Fruit fly (Drosophila melanogaster) whole organism, embryonic: ENCODE data around the gene Cpsf5.

ENCODE experiments used
- CG10209 ChIP-seq: fragments of 200-800 bp; sonication (Bioruptor generic); optimal IDR thresholded peaks from 3 replicates; lab custom pipeline; 2017; ENCODE audit warnings: missing biosample characterization, mild to moderate bottlenecking, missing genetic modification characterization, missing genetic modification reagents
- CG10274 ChIP-seq: fragments of 200-800 bp; sonication (Bioruptor generic); optimal IDR thresholded peaks from 3 replicates; lab custom pipeline; 2017; ENCODE audit warnings: missing biosample characterization, mild to moderate bottlenecking, missing genetic modification characterization
- CG12659 ChIP-seq: fragments of 200-800 bp; sonication (Bioruptor generic); optimal IDR thresholded peaks from 3 replicates; lab custom pipeline; 2017; ENCODE audit warnings: mild to moderate bottlenecking, missing biosample characterization, missing genetic modification reagents, missing genetic modification characterization
- CG12744 ChIP-seq: fragments of 200-800 bp; sonication (Bioruptor generic); optimal IDR thresholded peaks from 2 replicates; lab custom pipeline; 2016; ENCODE audit warnings: missing biosample characterization, missing genetic modification characterization
- CG12769 ChIP-seq: fragments of 200-800 bp; sonication (Bioruptor generic); optimal IDR thresholded peaks from 2 replicates; lab custom pipeline; 2019; ENCODE audit warnings: missing biosample characterization, mild to moderate bottlenecking, missing genetic modification characterization, moderate library complexity
- CG12942 ChIP-seq: fragments of 200-800 bp; sonication (Bioruptor generic); optimal IDR thresholded peaks from 3 replicates; lab custom pipeline; 2016; ENCODE audit warnings: missing biosample characterization, missing genetic modification characterization
- CG15696 ChIP-seq: fragments of 200-800 bp; sonication (Bioruptor generic); optimal IDR thresholded peaks from 2 replicates; lab custom pipeline; 2019; ENCODE audit warnings: missing biosample characterization, mild to moderate bottlenecking, missing genetic modification characterization, moderate library complexity
- CG1602 ChIP-seq: fragments of 200-800 bp; sonication (Bioruptor generic); optimal IDR thresholded peaks from 3 replicates; lab custom pipeline; 2016; ENCODE audit warnings: missing biosample characterization, missing genetic modification characterization
- CG1603 ChIP-seq: fragments of 200-800 bp; sonication (Bioruptor generic); optimal IDR thresholded peaks from 2 replicates; lab custom pipeline; 2019; ENCODE audit warnings: missing biosample characterization, mild to moderate bottlenecking, missing genetic modification characterization, moderate library complexity
- CG1647 ChIP-seq: fragments of 200-800 bp; sonication (Bioruptor generic); optimal IDR thresholded peaks from 3 replicates; lab custom pipeline; 2016; ENCODE audit warnings: missing biosample characterization, missing genetic modification characterization
- CG16779 ChIP-seq: fragments of 200-800 bp; sonication (Bioruptor generic); IDR thresholded peaks from 2 replicates; pipeline ENCODE4 v1.3.6; 2022; ENCODE audit warnings: missing biosample characterization, missing genetic modification characterization
- CG17186 ChIP-seq: fragments of 200-800 bp; sonication (Bioruptor generic); optimal IDR thresholded peaks from 3 replicates; lab custom pipeline; 2017; ENCODE audit warnings: missing biosample characterization, missing genetic modification reagents, missing genetic modification characterization
- CG17359 ChIP-seq: fragments of 200-800 bp; sonication (Bioruptor generic); optimal IDR thresholded peaks from 3 replicates; lab custom pipeline; 2018; ENCODE audit warnings: missing biosample characterization, mild to moderate bottlenecking, missing genetic modification characterization, moderate library complexity
- CG17912 ChIP-seq: fragments of 200-800 bp; sonication (Bioruptor generic); optimal IDR thresholded peaks from 2 replicates; lab custom pipeline; 2018; ENCODE audit warnings: missing biosample characterization, mild to moderate bottlenecking, missing genetic modification characterization
- CG30431 ChIP-seq: fragments of 200-800 bp; sonication (Bioruptor generic); optimal IDR thresholded peaks from 2 replicates; lab custom pipeline; 2017; ENCODE audit warnings: missing biosample characterization, missing genetic modification characterization
- CG31441 ChIP-seq: fragments of 200-800 bp; sonication (Bioruptor generic); IDR thresholded peaks from 2 replicates; pipeline ENCODE4 v1.3.6; 2022; ENCODE audit warnings: missing biosample characterization, missing genetic modification characterization
- CG7271 ChIP-seq: fragments of 200-800 bp; sonication (Bioruptor generic); optimal IDR thresholded peaks from 2 replicates; lab custom pipeline; 2018; ENCODE audit warnings: missing biosample characterization, mild to moderate bottlenecking, missing genetic modification characterization, moderate library complexity
- CG8281 ChIP-seq: fragments of 200-800 bp; sonication (Bioruptor generic); optimal IDR thresholded peaks from 2 replicates; lab custom pipeline; 2018; ENCODE audit warnings: missing biosample characterization, mild to moderate bottlenecking, missing genetic modification characterization, moderate library complexity
- CG8944 ChIP-seq: fragments of 200-800 bp; sonication (Bioruptor generic); optimal IDR thresholded peaks from 3 replicates; lab custom pipeline; 2016; ENCODE audit warnings: missing biosample characterization, missing genetic modification characterization
- Dad ChIP-seq: fragments of 200-800 bp; sonication (Bioruptor generic); optimal IDR thresholded peaks from 3 replicates; lab custom pipeline; 2016; ENCODE audit warnings: missing biosample characterization, missing genetic modification characterization
- Dp ChIP-seq: fragments of 200-800 bp; sonication (Bioruptor generic); optimal IDR thresholded peaks from 2 replicates; lab custom pipeline; 2018; ENCODE audit warnings: missing biosample characterization, mild to moderate bottlenecking, missing genetic modification characterization, moderate library complexity
- HLH54F ChIP-seq: fragments of 200-800 bp; sonication (Bioruptor generic); optimal IDR thresholded peaks from 3 replicates; lab custom pipeline; 2016; ENCODE audit warnings: missing biosample characterization, missing genetic modification characterization
- HmgD ChIP-seq: fragments of 200-800 bp; sonication (Bioruptor generic); optimal IDR thresholded peaks from 3 replicates; lab custom pipeline; 2016; ENCODE audit warnings: missing biosample characterization, missing genetic modification characterization
- Hr78 ChIP-seq, 2 experiments: fragments of 200-800 bp in 1 of 2; fragments of >200 bp in 1 of 2; sonication (Bioruptor generic) in 1 of 2; optimal IDR thresholded peaks; 2 replicates each; lab custom pipeline; 2017 to 2019; ENCODE audit warnings: missing biosample characterization in 2 of 2, missing genetic modification characterization in 2 of 2, mild to moderate bottlenecking in 1 of 2, moderate library complexity in 1 of 2
- Max ChIP-seq: fragments of 200-800 bp; sonication (Bioruptor generic); optimal IDR thresholded peaks from 2 replicates; lab custom pipeline; 2016; ENCODE audit warnings: missing biosample characterization, mild to moderate bottlenecking, missing genetic modification characterization
- NC2β ChIP-seq: fragments of 200-800 bp; sonication (Bioruptor generic); optimal IDR thresholded peaks from 2 replicates; lab custom pipeline; 2016; ENCODE audit warnings: missing biosample characterization, missing genetic modification characterization
- NK7.1 ChIP-seq: fragments of 200-800 bp; sonication (Bioruptor generic); optimal IDR thresholded peaks from 3 replicates; lab custom pipeline; 2016; ENCODE audit warnings: missing biosample characterization, missing genetic modification characterization
- Nf-YB ChIP-seq: fragments of 200-800 bp; sonication (Bioruptor generic); optimal IDR thresholded peaks from 3 replicates; lab custom pipeline; 2019; ENCODE audit warnings: missing biosample characterization, mild to moderate bottlenecking, missing genetic modification characterization, moderate library complexity
- Oaz ChIP-seq: fragments of 200-800 bp; sonication (Bioruptor generic); IDR thresholded peaks from 2 replicates; pipeline ENCODE4 v1.3.6; 2022; ENCODE audit warnings: missing biosample characterization, missing genetic modification characterization
- Sox100B ChIP-seq: fragments of 200-800 bp; sonication (Bioruptor generic); optimal IDR thresholded peaks from 3 replicates; lab custom pipeline; 2018; ENCODE audit warnings: missing biosample characterization, mild to moderate bottlenecking, missing genetic modification characterization
- Sry-δ ChIP-seq: fragments of 200-800 bp; sonication (Bioruptor generic); optimal IDR thresholded peaks from 2 replicates; lab custom pipeline; 2016; ENCODE audit warnings: missing biosample characterization, missing genetic modification characterization
- Xbp1 ChIP-seq: fragments of 200-800 bp; sonication (Bioruptor generic); optimal IDR thresholded peaks from 3 replicates; lab custom pipeline; 2016; ENCODE audit warnings: missing biosample characterization, mild to moderate bottlenecking, missing genetic modification characterization
- YL-1 ChIP-seq: fragments of 200-800 bp; sonication (Bioruptor generic); optimal IDR thresholded peaks from 3 replicates; lab custom pipeline; 2017; ENCODE audit warnings: missing biosample characterization, mild to moderate bottlenecking, missing genetic modification characterization
- fd64A ChIP-seq: fragments of 200-800 bp; sonication (Bioruptor generic); optimal IDR thresholded peaks from 3 replicates; lab custom pipeline; 2018; ENCODE audit warnings: missing biosample characterization, mild to moderate bottlenecking, missing genetic modification characterization
- gcm2 ChIP-seq: fragments of 200-800 bp; sonication (Bioruptor generic); optimal IDR thresholded peaks from 2 replicates; lab custom pipeline; 2016; ENCODE audit warnings: missing biosample characterization, missing genetic modification characterization
- gem ChIP-seq: fragments of 200-800 bp; sonication (Bioruptor generic); optimal IDR thresholded peaks from 2 replicates; lab custom pipeline; 2019; ENCODE audit warnings: missing biosample characterization, mild to moderate bottlenecking, missing genetic modification characterization, moderate library complexity
- gsb ChIP-seq: fragments of 200-800 bp; sonication (Bioruptor generic); IDR thresholded peaks from 2 replicates; pipeline ENCODE4 v1.3.6; 2022; ENCODE audit warnings: missing biosample characterization, missing genetic modification characterization
- hth ChIP-seq: fragments of >200 bp; optimal IDR thresholded peaks from 2 replicates; lab custom pipeline; 2017; ENCODE audit warnings: inconsistent platforms
- insv ChIP-seq, 2 experiments: fragments of 200-800 bp; sonication (Bioruptor generic); optimal IDR thresholded peaks; 3 replicates each; lab custom pipeline; 2016 to 2018; ENCODE audit warnings: missing biosample characterization in 2 of 2, missing genetic modification characterization in 2 of 2
- klu ChIP-seq: fragments of 200-800 bp; sonication (Bioruptor generic); IDR thresholded peaks from 2 replicates; pipeline ENCODE4 v1.3.6; 2022; ENCODE audit warnings: missing biosample characterization, missing genetic modification characterization
- lbe ChIP-seq: fragments of 200-800 bp; sonication (Bioruptor generic); optimal IDR thresholded peaks from 2 replicates; lab custom pipeline; 2016; ENCODE audit warnings: missing biosample characterization, mild to moderate bottlenecking, missing genetic modification characterization
- otp ChIP-seq: fragments of 200-800 bp; sonication (Bioruptor generic); IDR thresholded peaks from 3 replicates; pipeline ENCODE4, ENCODE4 v1.3.6; 2022; ENCODE audit warnings: missing biosample characterization, missing genetic modification characterization
- p53 ChIP-seq: fragments of 200-800 bp; sonication (Bioruptor generic); optimal IDR thresholded peaks from 2 replicates; lab custom pipeline; 2016; ENCODE audit warnings: missing biosample characterization, missing genetic modification characterization
- pnt ChIP-seq: fragments of 200-800 bp; sonication (Bioruptor generic); optimal IDR thresholded peaks from 3 replicates; lab custom pipeline; 2016; ENCODE audit warnings: missing biosample characterization, missing genetic modification characterization
- psq ChIP-seq: fragments of 200-800 bp; sonication (Bioruptor generic); optimal IDR thresholded peaks from 2 replicates; lab custom pipeline; 2017; ENCODE audit warnings: missing biosample characterization, missing genetic modification characterization
- sd ChIP-seq: fragments of 200-800 bp; sonication (Bioruptor generic); optimal IDR thresholded peaks from 3 replicates; lab custom pipeline; 2018; ENCODE audit warnings: missing biosample characterization, mild to moderate bottlenecking, missing genetic modification characterization, moderate library complexity
- sens ChIP-seq: fragments of 200-800 bp; sonication (Bioruptor generic); peaks from one replicate; lab custom pipeline; 2016; ENCODE audit warnings: missing biosample characterization, missing genetic modification characterization
- sisA ChIP-seq: fragments of 200-800 bp; sonication (Bioruptor generic); IDR thresholded peaks from 2 replicates; pipeline ENCODE4 v1.3.6; 2022; ENCODE audit warnings: missing biosample characterization, missing genetic modification characterization
- toy ChIP-seq: fragments of 200-800 bp; sonication (Bioruptor generic); IDR thresholded peaks from 2 replicates; pipeline ENCODE4 v1.3.6; 2022; ENCODE audit warnings: missing biosample characterization, missing genetic modification characterization
- vnd ChIP-seq: fragments of 200-800 bp; sonication (Bioruptor generic); IDR thresholded peaks from 3 replicates; pipeline ENCODE4 v1.3.6; 2022; ENCODE audit warnings: missing biosample characterization, missing genetic modification characterization; ENCODE audit not compliant: partially characterized antibody
- wek ChIP-seq: fragments of 200-800 bp; sonication (Bioruptor generic); optimal IDR thresholded peaks from 3 replicates; lab custom pipeline; 2018; ENCODE audit warnings: missing biosample characterization, mild to moderate bottlenecking, missing genetic modification characterization, moderate library complexity

The Cpsf5 gene

dm6 chr3L:9446731-9447238 is 35.9 kb downstream of the Cpsf5 start, which contains the start of gene CG3529 (continued):
- TF ChIP-seq psq (no peak), p53 (GFP tag; lab: Kevin White, UChicago) (no peak), CG17186 (GFP tag; lab: Kevin White, UChicago) (peak; percentile 6), CG12659 (GFP tag; lab: Kevin White, UChicago) (peak; percentile 70), sisA (GFP tag; lab: Robert Waterston, UW) (no peak), fd64A (GFP tag; lab: Kevin White, UChicago) (peak; percentile 27), HLH54F (peak; percentile 5), klu (peak; percentile 72), CG15696 (tag; lab: Kevin White, UChicago) (peak; percentile 20), vnd (no peak), CG8944 (GFP tag; lab: Kevin White, UChicago) (peak; percentile 10), sd (tag; lab: Kevin White, UChicago) (no peak), CG31441 (GFP tag; lab: Robert Waterston, UW) (peak; percentile 40; the same call in 1 of the 2 replicates), insv (GFP tag; optimal IDR thresholded peaks at IDR 0.05; lab: Kevin White, UChicago) (no peak), CG17359 (peak; percentile 13), Nf-YB (GFP tag; lab: Kevin White, UChicago) (no peak), sens (GFP tag; lab: Kevin White, UChicago) (no peak), otp (GFP tag; lab: Robert Waterston, UW) (no peak), CG7271 (no peak), toy (no peak), Max (GFP tag; lab: Kevin White, UChicago) (peak; percentile 10), gem (peak; percentile 36), gsb (0 out of 2 replicates have a peak, but pooled peaks have one; percentile 28), CG17912 (GFP tag; lab: Kevin White, UChicago) (no peak), Dad (GFP tag; lab: Kevin White, UChicago) (no peak), Sox100B (GFP tag; lab: Kevin White, UChicago) (peak; percentile 57), Sry-δ (GFP tag; lab: Kevin White, UChicago) (peak; percentile 23), CG12942 (GFP tag; lab: Kevin White, UChicago) (no peak), CG12769 (peak; percentile 21), CG10274 (no peak), NK7.1 (no peak), CG12744 (GFP tag; lab: Kevin White, UChicago) (no peak), pnt (GFP tag; lab: Kevin White, UChicago) (no peak), YL-1 (GFP tag; lab: Kevin White, UChicago) (peak; percentile 66), NC2β (peak; percentile 44), HmgD (GFP tag; lab: Kevin White, UChicago) (peak; percentile 19), CG10209 (GFP tag; lab: Kevin White, UChicago) (peak; percentile 8), Hr78 (GFP tag; optimal IDR thresholded peaks at IDR 0.05; lab: Kevin White, UChicago) (no peak), Dp (peak; percentile 20), hth (lab: Kevin White, UChicago) (no peak), CG1647 (GFP tag; lab: Kevin White, UChicago) (peak; percentile 35), gcm2 (GFP tag; lab: Kevin White, UChicago) (no peak), CG30431 (GFP tag; lab: Kevin White, UChicago) (no peak), CG8281 (no peak), CG1602 (GFP tag; lab: Kevin White, UChicago) (peak; percentile 5), CG16779 (no peak), Xbp1 (GFP tag; lab: Kevin White, UChicago) (peak; percentile 8), Oaz (no peak), lbe (GFP tag; lab: Kevin White, UChicago) (peak; percentile 29), CG1603 (tag; lab: Kevin White, UChicago) (peak; percentile 57), wek (GFP tag; lab: Kevin White, UChicago) (no peak)
